Fruit fly (Drosophila melanogaster) whole organism, embryonic: ENCODE data around the gene Psn.

ENCODE experiments used
- CG10209 ChIP-seq: fragments of 200-800 bp; sonication (Bioruptor generic); optimal IDR thresholded peaks from 3 replicates; lab custom pipeline; 2017; ENCODE audit warnings: missing biosample characterization, mild to moderate bottlenecking, missing genetic modification characterization, missing genetic modification reagents
- CG10543 ChIP-seq: fragments of 200-800 bp; sonication (Bioruptor generic); optimal IDR thresholded peaks from 3 replicates; lab custom pipeline; 2017; ENCODE audit warnings: missing biosample characterization, mild to moderate bottlenecking, missing genetic modification characterization, moderate library complexity
- CG11398 ChIP-seq: fragments of 200-800 bp; sonication (Bioruptor generic); optimal IDR thresholded peaks from 2 replicates; lab custom pipeline; 2016; ENCODE audit warnings: missing biosample characterization, missing genetic modification characterization
- CG12744 ChIP-seq: fragments of 200-800 bp; sonication (Bioruptor generic); optimal IDR thresholded peaks from 2 replicates; lab custom pipeline; 2016; ENCODE audit warnings: missing biosample characterization, missing genetic modification characterization
- CG15269 ChIP-seq: fragments of 200-800 bp; sonication (Bioruptor generic); optimal IDR thresholded peaks from 2 replicates; lab custom pipeline; 2018; ENCODE audit warnings: missing biosample characterization, mild to moderate bottlenecking, missing genetic modification characterization, moderate library complexity
- CG17186 ChIP-seq: fragments of 200-800 bp; sonication (Bioruptor generic); optimal IDR thresholded peaks from 3 replicates; lab custom pipeline; 2017; ENCODE audit warnings: missing biosample characterization, missing genetic modification reagents, missing genetic modification characterization
- CG17328 ChIP-seq: fragments of 200-800 bp; sonication (Bioruptor generic); IDR thresholded peaks from 2 replicates; pipeline ENCODE4 v1.3.6; 2022; ENCODE audit warnings: missing biosample characterization, missing genetic modification characterization
- CG17359 ChIP-seq: fragments of 200-800 bp; sonication (Bioruptor generic); optimal IDR thresholded peaks from 3 replicates; lab custom pipeline; 2018; ENCODE audit warnings: missing biosample characterization, mild to moderate bottlenecking, missing genetic modification characterization, moderate library complexity
- CG17385 ChIP-seq: fragments of 200-800 bp; sonication (Bioruptor generic); optimal IDR thresholded peaks from 3 replicates; lab custom pipeline; 2018; ENCODE audit warnings: missing biosample characterization, mild to moderate bottlenecking, missing genetic modification characterization
- CG2120 ChIP-seq: fragments of 200-800 bp; sonication (Bioruptor generic); optimal IDR thresholded peaks from 3 replicates; lab custom pipeline; 2016; ENCODE audit warnings: missing biosample characterization, missing genetic modification characterization
- CG30020 ChIP-seq: fragments of 200-800 bp; optimal IDR thresholded peaks from 2 replicates; lab custom pipeline; 2019; ENCODE audit warnings: missing biosample characterization, mild to moderate bottlenecking, missing genetic modification characterization, moderate library complexity
- CG30431 ChIP-seq: fragments of 200-800 bp; sonication (Bioruptor generic); optimal IDR thresholded peaks from 2 replicates; lab custom pipeline; 2017; ENCODE audit warnings: missing biosample characterization, missing genetic modification characterization
- CG3065 ChIP-seq: fragments of 200-800 bp; sonication (Bioruptor generic); optimal IDR thresholded peaks from 2 replicates; lab custom pipeline; 2016; ENCODE audit warnings: missing biosample characterization, missing genetic modification characterization
- CG4617 ChIP-seq: fragments of 200-800 bp; sonication (Bioruptor generic); optimal IDR thresholded peaks from 3 replicates; lab custom pipeline; 2016; ENCODE audit warnings: missing biosample characterization, missing genetic modification characterization, borderline replicate concordance
- CG6813 ChIP-seq: fragments of 200-800 bp; sonication (Bioruptor generic); optimal IDR thresholded peaks from 2 replicates; lab custom pipeline; 2017; ENCODE audit warnings: missing biosample characterization, missing genetic modification characterization, mild to moderate bottlenecking, moderate library complexity, missing genetic modification reagents
- Dbx ChIP-seq: fragments of 200-800 bp; sonication (Bioruptor generic); IDR thresholded peaks from 3 replicates; pipeline ENCODE4 v1.3.6; 2022; ENCODE audit warnings: missing biosample characterization, missing genetic modification characterization
- Deaf1 ChIP-seq: fragments of 200-800 bp; optimal IDR thresholded peaks from 3 replicates; lab custom pipeline; 2019; ENCODE audit warnings: missing biosample characterization, mild to moderate bottlenecking, missing genetic modification characterization, moderate library complexity
- Doc3 ChIP-seq: fragments of 200-800 bp; sonication (Bioruptor generic); IDR thresholded peaks from 3 replicates; pipeline ENCODE4 v1.3.6; 2022; ENCODE audit warnings: missing biosample characterization, missing genetic modification characterization; ENCODE audit not compliant: partially characterized antibody
- Dref ChIP-seq: fragments of 200-800 bp; sonication (Bioruptor generic); IDR thresholded peaks from 2 replicates; pipeline ENCODE4 v1.3.6; 2022; ENCODE audit warnings: missing biosample characterization, missing genetic modification characterization
- Gug ChIP-seq: fragments of 200-800 bp; sonication (Bioruptor generic); IDR thresholded peaks from 4 replicates; pipeline ENCODE4 v1.3.6; 2022; ENCODE audit warnings: missing biosample characterization, missing genetic modification characterization
- Lpt ChIP-seq: fragments of >200 bp; optimal IDR thresholded peaks from 2 replicates; lab custom pipeline; 2018; ENCODE audit warnings: missing biosample characterization, missing genetic modification characterization
- NfI ChIP-seq: fragments of 200-800 bp; sonication (Bioruptor generic); optimal IDR thresholded peaks from 3 replicates; lab custom pipeline; 2018; ENCODE audit warnings: missing biosample characterization, mild to moderate bottlenecking, missing genetic modification characterization, moderate library complexity
- Opbp ChIP-seq: fragments of 200-800 bp; sonication (Bioruptor generic); IDR thresholded peaks from 3 replicates; pipeline ENCODE4 v1.3.6; 2022; ENCODE audit warnings: missing biosample characterization, missing genetic modification characterization; ENCODE audit not compliant: partially characterized antibody
- Rfx ChIP-seq: fragments of 200-800 bp; sonication (Bioruptor generic); IDR thresholded peaks from 2 replicates; pipeline ENCODE4 v1.3.6; 2022; ENCODE audit warnings: missing biosample characterization, missing genetic modification characterization
- Sox102F ChIP-seq: fragments of 200-800 bp; sonication (Bioruptor generic); optimal IDR thresholded peaks from 2 replicates; lab custom pipeline; 2018; ENCODE audit warnings: missing biosample characterization, mild to moderate bottlenecking, missing genetic modification characterization, moderate library complexity
- Taf1 ChIP-seq: fragments of 200-800 bp; sonication (Bioruptor generic); IDR thresholded peaks from 2 replicates; pipeline ENCODE4 v1.3.6; 2022; ENCODE audit warnings: missing biosample characterization, missing genetic modification characterization
- Tbp ChIP-seq: fragments of >200 bp; optimal IDR thresholded peaks from 2 replicates; lab custom pipeline; 2018; ENCODE audit warnings: missing biosample characterization, missing genetic modification characterization
- Xrp1 ChIP-seq: fragments of 200-800 bp; sonication (Bioruptor generic); IDR thresholded peaks from 2 replicates; pipeline ENCODE4 v1.3.6; 2022; ENCODE audit warnings: missing biosample characterization, missing genetic modification characterization
- ase ChIP-seq: fragments of 200-800 bp; sonication (Bioruptor generic); IDR thresholded peaks from 3 replicates; pipeline ENCODE4 v1.3.6; 2022; ENCODE audit warnings: missing biosample characterization, missing genetic modification characterization
- cad ChIP-seq: fragments of >200 bp; optimal IDR thresholded peaks from 2 replicates; lab custom pipeline; 2017; ENCODE audit warnings: missing biosample characterization, missing genetic modification characterization
- chif ChIP-seq, 2 experiments: fragments of 200-800 bp; sonication (Bioruptor generic); optimal IDR thresholded peaks; 3 replicates each; lab custom pipeline; 2016; ENCODE audit warnings: missing biosample characterization in 2 of 2, missing genetic modification characterization in 2 of 2
- chm ChIP-seq: fragments of 200-800 bp; sonication (Bioruptor generic); IDR thresholded peaks from 2 replicates; pipeline ENCODE4 v1.3.6; 2022; ENCODE audit warnings: missing biosample characterization, missing genetic modification characterization
- dan ChIP-seq: fragments of 200-800 bp; sonication (Bioruptor generic); IDR thresholded peaks from 2 replicates; pipeline ENCODE4 v1.3.6; 2022; ENCODE audit warnings: missing biosample characterization, missing genetic modification characterization
- fd64A ChIP-seq: fragments of 200-800 bp; sonication (Bioruptor generic); optimal IDR thresholded peaks from 3 replicates; lab custom pipeline; 2018; ENCODE audit warnings: missing biosample characterization, mild to moderate bottlenecking, missing genetic modification characterization
- gce ChIP-seq: fragments of 200-800 bp; sonication (Bioruptor generic); IDR thresholded peaks from 3 replicates; pipeline ENCODE4 v1.3.6; 2022; ENCODE audit warnings: missing biosample characterization, missing genetic modification characterization
- gro ChIP-seq: fragments of 200-800 bp; sonication (Bioruptor generic); optimal IDR thresholded peaks from 2 replicates; lab custom pipeline; 2016; ENCODE audit warnings: missing biosample characterization, missing genetic modification characterization
- jigr1 ChIP-seq: fragments of 200-800 bp; sonication (Bioruptor generic); IDR thresholded peaks from 3 replicates; pipeline ENCODE4 v1.3.6; 2022; ENCODE audit warnings: missing biosample characterization, missing genetic modification characterization
- kni ChIP-seq: fragments of 200-800 bp; sonication (Bioruptor generic); optimal IDR thresholded peaks from 3 replicates; lab custom pipeline; 2017; ENCODE audit warnings: mild to moderate bottlenecking, missing biosample characterization, missing genetic modification reagents, missing genetic modification characterization
- lab ChIP-seq: fragments of 200-800 bp; sonication (Bioruptor generic); optimal IDR thresholded peaks from 3 replicates; lab custom pipeline; 2017; ENCODE audit warnings: missing biosample characterization, missing genetic modification characterization, mild to moderate bottlenecking, moderate library complexity, missing genetic modification reagents
- maf-S ChIP-seq: fragments of 200-800 bp; sonication (Bioruptor generic); optimal IDR thresholded peaks from 2 replicates; lab custom pipeline; 2016; ENCODE audit warnings: missing biosample characterization, missing genetic modification characterization
- nau ChIP-seq: fragments of 200-800 bp; sonication (Bioruptor generic); optimal IDR thresholded peaks from 3 replicates; lab custom pipeline; 2017; ENCODE audit warnings: missing biosample characterization, mild to moderate bottlenecking, missing genetic modification characterization, missing genetic modification reagents
- pb ChIP-seq: fragments of 200-800 bp; sonication (Bioruptor generic); optimal IDR thresholded peaks from 3 replicates; lab custom pipeline; 2016; ENCODE audit warnings: missing biosample characterization, missing genetic modification characterization
- pfk ChIP-seq: fragments of 200-800 bp; sonication (Bioruptor generic); optimal IDR thresholded peaks from 2 replicates; lab custom pipeline; 2018; ENCODE audit warnings: missing biosample characterization, mild to moderate bottlenecking, missing genetic modification characterization, moderate library complexity
- pzg ChIP-seq: fragments of 200-800 bp; sonication (Bioruptor generic); optimal IDR thresholded peaks from 3 replicates; lab custom pipeline; 2018; ENCODE audit warnings: missing biosample characterization, mild to moderate bottlenecking, missing genetic modification characterization, moderate library complexity
- run ChIP-seq: fragments of 200-800 bp; sonication (Bioruptor generic); optimal IDR thresholded peaks from 3 replicates; lab custom pipeline; 2018; ENCODE audit warnings: missing biosample characterization, mild to moderate bottlenecking, missing genetic modification characterization
- seq ChIP-seq: fragments of 200-800 bp; sonication (Bioruptor generic); IDR thresholded peaks from 2 replicates; pipeline ENCODE4 v1.3.6; 2022; ENCODE audit warnings: missing biosample characterization, missing genetic modification characterization
- shn ChIP-seq: fragments of 200-800 bp; sonication (Bioruptor generic); optimal IDR thresholded peaks from 3 replicates; lab custom pipeline; 2016; ENCODE audit warnings: missing biosample characterization, missing genetic modification characterization
- tup ChIP-seq: fragments of 200-800 bp; sonication (Bioruptor generic); optimal IDR thresholded peaks from 2 replicates; lab custom pipeline; 2016; ENCODE audit warnings: missing biosample characterization, mild to moderate bottlenecking, missing genetic modification characterization, moderate library complexity

Gene Psn

DNA sequence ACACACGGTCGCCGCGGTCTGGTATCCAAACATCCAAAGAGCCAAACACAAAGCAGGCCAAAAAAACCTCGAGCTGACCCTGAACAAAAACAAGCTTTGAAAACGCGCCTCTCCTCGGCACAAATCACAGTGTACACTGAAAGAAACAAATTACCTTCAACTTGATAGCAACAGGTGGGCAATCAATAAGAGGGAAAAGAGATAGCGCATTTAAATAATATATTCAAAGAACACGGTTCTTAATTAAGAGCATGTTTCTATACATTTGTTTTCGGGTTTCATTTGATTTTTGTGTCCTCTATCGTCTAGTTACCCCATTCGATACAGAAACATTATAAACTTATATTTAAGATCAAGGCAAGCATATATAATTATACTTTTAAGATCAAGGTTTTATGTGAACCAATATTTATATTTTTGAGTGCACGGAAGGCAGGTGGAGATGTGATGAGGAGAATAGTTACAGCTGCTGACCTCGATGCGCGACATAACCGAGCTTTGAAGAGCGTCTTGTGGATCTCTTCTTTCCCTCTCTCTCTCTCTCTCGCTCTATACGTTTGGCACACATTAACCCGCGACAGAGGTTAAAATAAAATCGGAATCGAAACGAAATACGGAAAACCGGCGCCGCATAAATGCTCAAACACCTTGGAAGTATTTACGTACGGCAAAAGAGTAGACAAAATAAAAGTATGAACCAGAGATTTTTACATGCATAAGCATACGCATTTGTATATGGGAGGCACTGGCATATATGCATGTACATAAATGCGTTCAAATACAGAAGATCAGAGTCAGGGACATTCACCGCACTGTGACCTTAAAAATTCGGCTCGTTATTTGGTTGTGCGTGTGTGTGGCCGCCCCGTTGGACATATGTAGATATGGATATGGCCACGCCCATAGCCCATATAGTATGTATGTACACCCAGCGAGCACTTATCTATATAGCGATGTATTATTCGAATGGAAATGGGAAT is 33.7 kb upstream of the Psn start (continued):
- TF ChIP-seq CG30431 (peak; percentile 69), CG17186 (GFP tag; lab: Kevin White, UChicago) (peak; percentile 26), jigr1 (peak; percentile 48; the same call in 1 of the 3 replicates), seq (GFP tag; lab: Robert Waterston, UW) (peak; percentile 86), Xrp1 (GFP tag; lab: Robert Waterston, UW) (peak; percentile 61), cad (GFP tag; lab: Kevin White, UChicago) (no peak), CG6813 (GFP tag; lab: Kevin White, UChicago) (peak; percentile 67), CG17359 (tag; lab: Kevin White, UChicago) (peak; percentile 87), CG12744 (GFP tag; lab: Kevin White, UChicago) (peak; percentile 74), nau (peak; percentile 81), Taf1 (GFP tag; lab: Robert Waterston, UW) (peak; percentile 23; the same call in 1 of the 2 replicates), dan (no peak), Rfx (GFP tag; lab: Robert Waterston, UW) (peak; percentile 80), Sox102F (peak; percentile 91), kni (peak; percentile 77), CG30020 (tag; lab: Kevin White, UChicago) (peak; percentile 66), CG11398 (GFP tag; lab: Kevin White, UChicago) (peak; percentile 23), gce (peak; percentile 51; the same call in 1 of the 3 replicates), tup (GFP tag; lab: Kevin White, UChicago) (peak; percentile 32), Doc3 (no peak), CG15269 (tag; lab: Kevin White, UChicago) (peak; percentile 92), Lpt (GFP tag; lab: Kevin White, UChicago) (no peak), CG17385 (GFP tag; lab: Kevin White, UChicago) (peak; percentile 86), Gug (peak; percentile 60; the same call in 3 of the 4 replicates), CG17328 (GFP tag; lab: Robert Waterston, UW) (peak; percentile 62), NfI (GFP tag; lab: Kevin White, UChicago) (peak; percentile 87), gro (GFP tag; lab: Kevin White, UChicago) (peak; percentile 79), CG3065 (GFP tag; lab: Kevin White, UChicago) (peak; percentile 33), lab (GFP tag; lab: Kevin White, UChicago) (peak; percentile 88), fd64A (GFP tag; lab: Kevin White, UChicago) (peak; percentile 11), pzg (GFP tag; lab: Kevin White, UChicago) (no peak), CG10543 (peak; percentile 91), CG4617 (GFP tag; lab: Kevin White, UChicago) (peak; percentile 32), Tbp (GFP tag; lab: Kevin White, UChicago) (no peak), run (tag; lab: Kevin White, UChicago) (peak; percentile 76), CG10209 (peak; percentile 83), shn (GFP tag; lab: Kevin White, UChicago) (peak; percentile 59), chm (GFP tag; lab: Robert Waterston, UW) (no peak), Deaf1 (tag; lab: Kevin White, UChicago) (peak; percentile 60), ase (peak; percentile 79), CG2120 (GFP tag; lab: Kevin White, UChicago) (peak; percentile 90), Dref (GFP tag; lab: Robert Waterston, UW) (no peak), Opbp (no peak), maf-S (peak; percentile 66), pfk (GFP tag; lab: Kevin White, UChicago) (no peak), pb (GFP tag; lab: Kevin White, UChicago) (peak; percentile 38), Dbx (GFP tag; lab: Robert Waterston, UW) (peak; percentile 61; the same call in 2 of the 3 replicates), chif (GFP tag; optimal IDR thresholded peaks at IDR 0.05; lab: Kevin White, UChicago) (peak; percentile 56 to 72)
